Worm (Caenorhabditis elegans) whole organism, L1 larva: ENCODE data around the gene kcnl-4.

Experiments used
- efl-3 ChIP-seq: fragments of 200-800 bp; sonication (Bioruptor generic); optimal IDR thresholded peaks from 2 replicates; lab custom pipeline; 2018; ENCODE audit warnings: mild to moderate bottlenecking, missing genetic modification characterization, missing compliant biosample characterization
- elt-2 ChIP-seq: sonication (generic microtip); optimal IDR thresholded peaks from 2 replicates; lab custom pipeline; 2016; ENCODE audit warnings: missing genetic modification characterization, mild to moderate bottlenecking, inconsistent platforms, missing compliant biosample characterization, missing genetic modification reagents
- lsy-2 ChIP-seq, 2 experiments: fragments of 150-350 bp; optimal IDR thresholded peaks; 2 replicates each; lab custom pipeline; 2014; ENCODE audit warnings: missing biosample characterization in 2 of 2, missing genetic modification characterization in 2 of 2
- pag-3 ChIP-seq: sonication (generic microtip); optimal IDR thresholded peaks from 2 replicates; lab custom pipeline; 2017; ENCODE audit warnings: missing genetic modification characterization, mild to moderate bottlenecking, missing compliant biosample characterization, antibody characterized with exemption, borderline replicate concordance; ENCODE audit not compliant: insufficient read depth
- skn-1 ChIP-seq: fragments of 150-350 bp; optimal IDR thresholded peaks from 2 replicates; lab custom pipeline; 2014; ENCODE audit warnings: missing biosample characterization, missing genetic modification characterization
- sptf-1 ChIP-seq: fragments of 150-350 bp; optimal IDR thresholded peaks from 2 replicates; lab custom pipeline; 2014; ENCODE audit warnings: missing biosample characterization, missing genetic modification characterization
- unc-62 ChIP-seq: fragments of 150-350 bp; optimal IDR thresholded peaks from 2 replicates; lab custom pipeline; 2014; ENCODE audit warnings: missing biosample characterization, missing genetic modification reagents, missing genetic modification characterization
- unc-86 ChIP-seq: sonication (generic microtip); optimal IDR thresholded peaks from 2 replicates; lab custom pipeline; 2016; ENCODE audit warnings: missing genetic modification characterization, missing compliant biosample characterization
- xbp-1 ChIP-seq: sonication (generic microtip); optimal IDR thresholded peaks from 2 replicates; lab custom pipeline; 2016; ENCODE audit warnings: missing genetic modification characterization, missing compliant biosample characterization
- ztf-11 ChIP-seq, 2 experiments: sonication (generic microtip); optimal IDR thresholded peaks; 2 replicates each; lab custom pipeline; 2016 to 2017; ENCODE audit warnings: missing genetic modification characterization in 2 of 2, missing biosample characterization in 1 of 2, missing compliant biosample characterization in 1 of 2

ce11 chrV:14503065-14503464 lies 27.8 kb upstream of the kcnl-4 start:
- TF ChIP-seq elt-2 (tag; lab: Kevin White, UChicago), result peak; percentile 83
- TF ChIP-seq sptf-1 (tag; lab: Kevin White, UChicago), result no peak
- no peak for TF ChIP-seq pag-3 (tag; lab: Kevin White, UChicago)
- TF ChIP-seq efl-3 (GFP tag; lab: Kevin White, UChicago), result no peak
- no peak for TF ChIP-seq xbp-1 (tag; lab: Kevin White, UChicago)
- TF ChIP-seq lsy-2 (tag; optimal IDR thresholded peaks at IDR 0.05; lab: Kevin White, UChicago), result peak in 1 of 2 experiments; percentile 17
- no peak for TF ChIP-seq skn-1 (tag; lab: Kevin White, UChicago)
- no peak for TF ChIP-seq unc-62
- TF ChIP-seq unc-86 (tag; lab: Kevin White, UChicago), result no peak
- no peak for TF ChIP-seq ztf-11 (tag; optimal IDR thresholded peaks at IDR 0.05; lab: Kevin White, UChicago)
